Worm (Caenorhabditis elegans): ENCODE results near the gene ipla-1.

ipla-1 gene

ce11 chrII:4579920-4580474 is 21.2 kb downstream of the ipla-1 start:
- TF ChIP-seq lin-32 (GFP tag; optimal IDR thresholded peaks at IDR 0.05) (no peak), unc-120 (tag; optimal IDR thresholded peaks at IDR 0.05; ENCODE audit: poor library complexity, severe bottlenecking) (no peak), zip-8 (tag; optimal IDR thresholded peaks at IDR 0.05) (peak; percentile 73), sem-2 (GFP tag; optimal IDR thresholded peaks at IDR 0.05) (no peak), drap-1 (GFP tag; optimal IDR thresholded peaks at IDR 0.05) (no peak), pha-4 (tag; optimal IDR thresholded peaks at IDR 0.05) (no peak), ces-1 (GFP tag; optimal IDR thresholded peaks at IDR 0.05) (no peak), mls-2 (tag; optimal IDR thresholded peaks at IDR 0.05) (no peak), unc-62 (GFP tag; optimal IDR thresholded peaks at IDR 0.05) (peak; percentile 8), bed-3 (GFP tag; optimal IDR thresholded peaks at IDR 0.05) (no peak), nhr-76 (tag; optimal IDR thresholded peaks at IDR 0.05) (no peak), hlh-1 (tag; optimal IDR thresholded peaks at IDR 0.05) (peak; percentile 77), cnd-1 (tag; optimal IDR thresholded peaks at IDR 0.05) (peak; percentile 9), nhr-2 (tag; optimal IDR thresholded peaks at IDR 0.05) (peak; percentile 93), tbx-8 (GFP tag; optimal IDR thresholded peaks at IDR 0.05) (no peak), sptf-1 (tag; optimal IDR thresholded peaks at IDR 0.05) (no peak), lsy-2 (tag; optimal IDR thresholded peaks at IDR 0.05) (no peak)

ce11 chrII:4579375-4579774 is 21.8 kb downstream of the ipla-1 start:
- TF ChIP-seq ces-1 (GFP tag; optimal IDR thresholded peaks at IDR 0.05) (peak; percentile 85), unc-39 (tag; optimal IDR thresholded peaks at IDR 0.05) (no peak), sptf-1 (tag; optimal IDR thresholded peaks at IDR 0.05) (peak; percentile 60), elt-3 (tag; optimal IDR thresholded peaks at IDR 0.05) (no peak), ztf-11 (tag; optimal IDR thresholded peaks at IDR 0.05) (peak; percentile 8), elt-1 (tag; optimal IDR thresholded peaks at IDR 0.05; ENCODE audit: borderline replicate concordance, insufficient read depth) (no peak), unc-62 (GFP tag; optimal IDR thresholded peaks at IDR 0.05) (peak; percentile 65), zip-8 (tag; optimal IDR thresholded peaks at IDR 0.05) (no peak), pha-4 (tag; optimal IDR thresholded peaks at IDR 0.05) (no peak), lin-13 (tag; optimal IDR thresholded peaks at IDR 0.05) (no peak), tbx-8 (GFP tag; optimal IDR thresholded peaks at IDR 0.05) (no peak)

ce11 chrII:4577391-4577790 is 23.8 kb downstream of the ipla-1 start:
- TF ChIP-seq ces-1 (GFP tag; optimal IDR thresholded peaks at IDR 0.05) (no peak), nhr-76 (tag; optimal IDR thresholded peaks at IDR 0.05) (no peak), lin-32 (GFP tag; optimal IDR thresholded peaks at IDR 0.05) (peak; percentile 46), nhr-12 (tag; optimal IDR thresholded peaks at IDR 0.05) (no peak), sem-2 (GFP tag; optimal IDR thresholded peaks at IDR 0.05) (no peak), nhr-28 (tag; optimal IDR thresholded peaks at IDR 0.05) (no peak), pha-4 (tag; optimal IDR thresholded peaks at IDR 0.05) (no peak), blmp-1 (tag; optimal IDR thresholded peaks at IDR 0.05) (no peak), lsy-2 (tag; optimal IDR thresholded peaks at IDR 0.05) (no peak), hlh-1 (tag; optimal IDR thresholded peaks at IDR 0.05) (no peak), cnd-1 (tag; optimal IDR thresholded peaks at IDR 0.05) (peak; percentile 61), elt-3 (tag; optimal IDR thresholded peaks at IDR 0.05) (no peak), ceh-83 (GFP tag; optimal IDR thresholded peaks at IDR 0.05) (no peak), tbx-8 (GFP tag; optimal IDR thresholded peaks at IDR 0.05) (no peak), mep-1 (tag; optimal IDR thresholded peaks at IDR 0.05) (no peak), unc-120 (tag; optimal IDR thresholded peaks at IDR 0.05; ENCODE audit: poor library complexity, severe bottlenecking) (no peak), mab-5 (tag; optimal IDR thresholded peaks at IDR 0.05) (no peak), ztf-11 (tag; optimal IDR thresholded peaks at IDR 0.05) (no peak), sptf-1 (tag; optimal IDR thresholded peaks at IDR 0.05) (no peak), mls-2 (tag; optimal IDR thresholded peaks at IDR 0.05) (no peak), lin-13 (tag; optimal IDR thresholded peaks at IDR 0.05) (no peak), flh-1 (GFP tag; optimal IDR thresholded peaks at IDR 0.05) (no peak), zip-8 (tag; optimal IDR thresholded peaks at IDR 0.05) (peak; percentile 92), M03D4.4 (tag; optimal IDR thresholded peaks at IDR 0.05) (no peak), ceh-43 (GFP tag; optimal IDR thresholded peaks at IDR 0.05) (no peak), ceh-39 (tag; optimal IDR thresholded peaks at IDR 0.05) (no peak), unc-39 (tag; optimal IDR thresholded peaks at IDR 0.05) (no peak), drap-1 (GFP tag; optimal IDR thresholded peaks at IDR 0.05) (no peak), nhr-237 (tag; optimal IDR thresholded peaks at IDR 0.05) (no peak), unc-62 (GFP tag; optimal IDR thresholded peaks at IDR 0.05) (peak; percentile 52), elt-1 (tag; optimal IDR thresholded peaks at IDR 0.05; ENCODE audit: borderline replicate concordance, insufficient read depth) (no peak), bed-3 (GFP tag; optimal IDR thresholded peaks at IDR 0.05) (no peak), snpc-4 (tag; optimal IDR thresholded peaks at IDR 0.05) (no peak), ham-2 (GFP tag; optimal IDR thresholded peaks at IDR 0.05) (no peak), nhr-2 (tag; optimal IDR thresholded peaks at IDR 0.05) (peak; percentile 99)
